Worm (Caenorhabditis elegans) whole organism, L4 larva: ENCODE measurements around the gene idpc-2.

Experiments
- D1046.2 ChIP-seq: fragments of 200-800 bp; sonication (Bioruptor generic); IDR thresholded peaks from 2 replicates; pipeline ENCODE4 v1.3.6; 2022; ENCODE audit warnings: missing genetic modification characterization, missing compliant biosample characterization
- F10B5.3 ChIP-seq: sonication (generic microtip); optimal IDR thresholded peaks from 2 replicates; lab custom pipeline; 2016; ENCODE audit warnings: mild to moderate bottlenecking, missing genetic modification characterization, missing compliant biosample characterization
- F44E2.7 ChIP-seq: fragments of 200-800 bp; sonication (Bioruptor generic); IDR thresholded peaks from 2 replicates; pipeline ENCODE4 v2.1.2; 2022; ENCODE audit warnings: missing genetic modification characterization, missing compliant biosample characterization
- T20F7.1 ChIP-seq: fragments of 200-800 bp; sonication (Bioruptor generic); optimal IDR thresholded peaks from 2 replicates; lab custom pipeline; 2018; ENCODE audit warnings: mild to moderate bottlenecking, missing genetic modification characterization, missing compliant biosample characterization
- T26A8.4 ChIP-seq: fragments of 200-800 bp; sonication (Bioruptor generic); IDR thresholded peaks from 2 replicates; pipeline ENCODE4 v1.3.6; 2022; ENCODE audit warnings: missing genetic modification characterization, missing compliant biosample characterization
- ZK337.2 ChIP-seq: fragments of 200-800 bp; sonication (Bioruptor generic); IDR thresholded peaks from 2 replicates; pipeline ENCODE4 v1.3.6; 2022; ENCODE audit warnings: missing genetic modification reagents, missing genetic modification characterization, missing compliant biosample characterization
- aha-1 ChIP-seq: fragments of 150-350 bp; peaks from one replicate; lab custom pipeline; 2014; ENCODE audit warnings: missing biosample characterization, missing genetic modification characterization
- ceh-28 ChIP-seq: fragments of 150-350 bp; optimal IDR thresholded peaks from 2 replicates; lab custom pipeline; 2014; ENCODE audit warnings: missing biosample characterization, missing genetic modification reagents, missing genetic modification characterization
- ceh-44 ChIP-seq: fragments of 200-800 bp; sonication (Bioruptor generic); IDR thresholded peaks from 2 replicates; pipeline ENCODE4 v1.3.6; 2022; ENCODE audit warnings: missing genetic modification reagents, missing genetic modification characterization, missing compliant biosample characterization
- daf-16 ChIP-seq, 3 experiments: sonication (generic microtip); optimal IDR thresholded peaks; 2 replicates each; lab custom pipeline; 2016 to 2017; ENCODE audit warnings: missing genetic modification characterization in 3 of 3, missing genetic modification reagents in 3 of 3, mild to moderate bottlenecking in 2 of 3, missing compliant biosample characterization in 2 of 3, missing biosample characterization in 1 of 3, moderate library complexity in 1 of 3
- daf-19 ChIP-seq: fragments of 200-800 bp; sonication (Bioruptor generic); conservative IDR thresholded peaks from 2 replicates; pipeline ENCODE4 v1.3.6; 2022; ENCODE audit warnings: missing genetic modification characterization, missing compliant biosample characterization
- dmd-6 ChIP-seq: fragments of 200-800 bp; sonication (Bioruptor generic); IDR thresholded peaks from 2 replicates; pipeline ENCODE4 v1.3.6; 2022; ENCODE audit warnings: missing genetic modification reagents, missing genetic modification characterization, missing compliant biosample characterization
- dve-1 ChIP-seq: sonication (generic microtip); optimal IDR thresholded peaks from 2 replicates; lab custom pipeline; 2017; ENCODE audit warnings: antibody characterized with exemption, mild to moderate bottlenecking, missing genetic modification characterization, missing compliant biosample characterization; ENCODE audit not compliant: insufficient read depth
- egl-27 ChIP-seq: sonication (generic microtip); optimal IDR thresholded peaks from 3 replicates; lab custom pipeline; 2017; ENCODE audit warnings: missing biosample characterization, missing genetic modification reagents, missing genetic modification characterization
- gei-8 ChIP-seq: fragments of 200-800 bp; sonication (Bioruptor generic); optimal IDR thresholded peaks from 2 replicates; lab custom pipeline; 2018; ENCODE audit warnings: mild to moderate bottlenecking, missing genetic modification characterization, missing compliant biosample characterization
- hlh-11 ChIP-seq: fragments of 200-800 bp; sonication (Bioruptor generic); optimal IDR thresholded peaks from 2 replicates; lab custom pipeline; 2018; ENCODE audit warnings: mild to moderate bottlenecking, missing genetic modification characterization, missing compliant biosample characterization
- hlh-30 ChIP-seq: sonication (generic microtip); optimal IDR thresholded peaks from 2 replicates; lab custom pipeline; 2017; ENCODE audit warnings: antibody characterized with exemption, mild to moderate bottlenecking, missing genetic modification characterization, missing compliant biosample characterization; ENCODE audit not compliant: insufficient read depth
- hmg-1.1 ChIP-seq: fragments of 200-800 bp; sonication (Bioruptor generic); IDR thresholded peaks from 2 replicates; pipeline ENCODE4 v1.3.6; 2022; ENCODE audit warnings: missing genetic modification reagents, missing genetic modification characterization, missing compliant biosample characterization
- lin-39 ChIP-seq: fragments of 150-350 bp; optimal IDR thresholded peaks from 2 replicates; lab custom pipeline; 2014; ENCODE audit warnings: missing biosample characterization, missing genetic modification reagents, missing genetic modification characterization
- lir-3 ChIP-seq: sonication (generic microtip); optimal IDR thresholded peaks from 2 replicates; lab custom pipeline; 2016; ENCODE audit warnings: mild to moderate bottlenecking, missing genetic modification characterization, missing compliant biosample characterization
- lsy-2 ChIP-seq, 2 experiments: fragments of 150-350 bp in 1 of 2; sonication (generic microtip) in 1 of 2; optimal IDR thresholded peaks; 2 replicates each; lab custom pipeline; 2014 to 2017; ENCODE audit warnings: missing biosample characterization in 2 of 2, missing genetic modification characterization in 2 of 2
- madf-9 ChIP-seq: fragments of 200-800 bp; sonication (Bioruptor generic); conservative IDR thresholded peaks from 2 replicates; pipeline ENCODE4 v1.3.6; 2022; ENCODE audit warnings: missing genetic modification reagents, missing genetic modification characterization, missing compliant biosample characterization
- mdl-1 ChIP-seq, 2 experiments: fragments of 150-350 bp in 1 of 2; sonication (generic microtip) in 1 of 2; optimal IDR thresholded peaks; 2 replicates each; lab custom pipeline; 2014 to 2017; ENCODE audit warnings: missing biosample characterization in 2 of 2, missing genetic modification characterization in 2 of 2
- mdt-29 ChIP-seq: fragments of 200-800 bp; sonication (Bioruptor generic); IDR thresholded peaks from 2 replicates; pipeline ENCODE4 v1.3.6; 2022; ENCODE audit warnings: missing genetic modification reagents, missing genetic modification characterization, missing compliant biosample characterization
- mep-1 ChIP-seq: fragments of 150-350 bp; sonication (generic microtip); optimal IDR thresholded peaks from 3 replicates; lab custom pipeline; 2014; ENCODE audit warnings: missing biosample characterization, missing genetic modification characterization
- mes-2 ChIP-seq: sonication (generic microtip); optimal IDR thresholded peaks from 2 replicates; lab custom pipeline; 2016; ENCODE audit warnings: missing genotype, mild to moderate bottlenecking, missing genetic modification characterization, missing compliant biosample characterization; ENCODE audit not compliant: poor library complexity, severe bottlenecking
- mxl-3 ChIP-seq: fragments of 200-800 bp; sonication (Bioruptor generic); optimal IDR thresholded peaks from 2 replicates; lab custom pipeline; 2018; ENCODE audit warnings: mild to moderate bottlenecking, missing genetic modification characterization, missing compliant biosample characterization
- nhr-102 ChIP-seq: sonication (generic microtip); optimal IDR thresholded peaks from 2 replicates; lab custom pipeline; 2016; ENCODE audit warnings: mild to moderate bottlenecking, missing genetic modification characterization, moderate library complexity, missing compliant biosample characterization
- nhr-11 ChIP-seq: fragments of 150-350 bp; optimal IDR thresholded peaks from 2 replicates; lab custom pipeline; 2014; ENCODE audit warnings: missing biosample characterization, missing genetic modification characterization
- nhr-25 ChIP-seq: sonication (generic microtip); optimal IDR thresholded peaks from 2 replicates; lab custom pipeline; 2017; ENCODE audit warnings: missing genetic modification characterization, mild to moderate bottlenecking, missing compliant biosample characterization, antibody characterized with exemption, moderate library complexity, borderline replicate concordance; ENCODE audit not compliant: insufficient read depth
- nhr-28 ChIP-seq: fragments of 150-350 bp; optimal IDR thresholded peaks from 2 replicates; lab custom pipeline; 2014; ENCODE audit warnings: missing biosample characterization, missing genetic modification characterization
- nhr-41 ChIP-seq: fragments of 200-800 bp; sonication (Bioruptor generic); IDR thresholded peaks from 2 replicates; pipeline ENCODE4 v1.3.6; 2022; ENCODE audit warnings: missing genetic modification reagents, missing genetic modification characterization, missing compliant biosample characterization
- nhr-77 ChIP-seq: fragments of 150-350 bp; optimal IDR thresholded peaks from 2 replicates; lab custom pipeline; 2014; ENCODE audit warnings: missing biosample characterization, missing genetic modification characterization
- php-3 ChIP-seq: fragments of 200-800 bp; sonication (Bioruptor generic); IDR thresholded peaks from 2 replicates; pipeline ENCODE4 v1.3.6; 2022; ENCODE audit warnings: missing genetic modification reagents, missing genetic modification characterization, missing compliant biosample characterization
- pqm-1 ChIP-seq: sonication (generic microtip); optimal IDR thresholded peaks from 2 replicates; lab custom pipeline; 2017; ENCODE audit warnings: missing biosample characterization, missing genetic modification characterization
- rbr-2 ChIP-seq: sonication (generic microtip); optimal IDR thresholded peaks from 2 replicates; lab custom pipeline; 2016; ENCODE audit warnings: missing genotype, missing genetic modification characterization, missing compliant biosample characterization
- saeg-2 ChIP-seq: fragments of 200-800 bp; sonication (Bioruptor generic); IDR thresholded peaks from 2 replicates; pipeline ENCODE4 v1.3.6; 2022; ENCODE audit warnings: missing genetic modification reagents, missing genetic modification characterization, missing compliant biosample characterization
- set-16 ChIP-seq: fragments of 200-800 bp; sonication (Bioruptor generic); IDR thresholded peaks from 2 replicates; pipeline ENCODE4 v1.3.6; 2022; ENCODE audit warnings: missing genetic modification reagents, missing genetic modification characterization, missing compliant biosample characterization
- tra-1 ChIP-seq: fragments of 200-800 bp; sonication (Bioruptor generic); IDR thresholded peaks from 2 replicates; pipeline ENCODE4 v1.3.6; 2022; ENCODE audit warnings: missing genetic modification reagents, missing genetic modification characterization, missing compliant biosample characterization
- unc-130 ChIP-seq: sonication (generic microtip); optimal IDR thresholded peaks from 2 replicates; lab custom pipeline; 2016; ENCODE audit warnings: missing genetic modification reagents, missing genetic modification characterization, missing compliant biosample characterization
- unc-62 ChIP-seq, 3 experiments: fragments of 150-350 bp in 1 of 3; sonication (generic microtip); optimal IDR thresholded peaks in 2 of 3; peaks in 1 of 3; 1 replicate in 1 of 3; 2 replicates in 2 of 3; lab custom pipeline; 2014 to 2017; ENCODE audit warnings: missing biosample characterization in 3 of 3, missing genetic modification characterization in 3 of 3, missing genetic modification reagents in 3 of 3, missing genotype in 1 of 3

The idpc-2 gene

DNA sequence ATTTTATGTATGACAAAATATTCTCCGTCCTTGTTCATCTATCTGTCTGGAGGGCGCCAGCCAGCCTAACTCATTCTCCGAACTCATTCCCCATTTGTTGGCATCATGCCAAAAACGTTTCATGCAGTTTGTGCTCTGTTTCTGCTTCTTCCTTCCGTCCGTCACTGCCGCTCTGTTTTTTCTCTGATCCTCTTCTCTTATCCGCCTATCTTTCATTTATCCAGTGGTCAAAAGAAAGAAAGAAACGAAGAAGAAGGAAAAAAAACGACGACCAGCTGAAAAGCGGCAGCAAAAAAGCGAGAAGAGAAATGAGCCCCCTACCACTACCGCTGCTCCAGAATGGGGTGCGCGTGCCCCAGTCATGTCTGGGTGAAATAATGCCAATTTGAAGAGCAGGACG, 41.9 kb upstream of the idpc-2 start (continued):
- peak; percentile 10 for TF ChIP-seq mes-2 (tag; lab: Kevin White, UChicago)

DNA sequence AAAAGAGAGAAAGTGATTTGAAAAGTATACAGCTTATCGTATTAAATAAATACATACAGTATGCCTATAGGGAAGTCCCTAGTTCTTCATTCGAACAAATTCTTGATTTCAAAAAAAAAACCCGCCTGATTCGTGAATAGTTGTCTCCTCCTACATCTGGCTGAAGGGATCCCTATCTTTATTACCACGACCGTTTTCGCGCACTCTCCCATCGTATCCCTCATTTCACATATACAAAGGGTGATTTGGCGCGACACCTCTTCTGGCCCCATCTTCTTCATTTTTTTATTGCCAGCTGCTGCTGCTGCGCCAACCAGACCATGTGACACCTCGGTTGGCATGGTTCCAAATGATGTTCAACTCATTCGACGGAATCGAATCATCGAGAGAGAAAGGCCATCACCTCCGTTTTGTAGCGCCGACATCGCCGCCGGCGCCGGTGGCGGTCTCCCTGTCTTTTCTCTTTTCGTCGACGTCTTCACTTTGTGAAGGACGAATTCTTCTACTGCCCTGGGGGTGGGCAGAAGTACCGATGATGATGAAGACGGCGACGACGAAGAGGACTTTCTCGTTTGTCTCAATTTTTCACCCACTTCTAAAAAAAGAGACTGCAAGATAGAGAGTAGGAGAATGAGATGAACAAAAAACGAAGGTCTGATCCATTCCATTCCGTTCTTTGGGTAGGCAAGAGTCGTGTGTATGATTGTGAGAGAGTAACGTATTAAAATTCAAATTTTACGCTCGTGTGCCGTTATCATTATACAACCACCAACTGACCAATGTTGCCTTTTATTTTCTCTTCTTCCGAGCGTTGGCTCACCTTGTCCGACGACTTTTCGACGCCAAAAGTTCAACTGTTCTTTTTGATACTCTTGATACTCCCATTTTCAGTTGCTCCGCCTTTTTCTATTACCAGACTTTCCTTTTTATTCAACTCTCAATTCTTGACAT, 41.2 kb upstream of the idpc-2 start:
- TF ChIP-seq pqm-1 (tag; lab: Kevin White, UChicago), result peak; percentile 81
- no peak for TF ChIP-seq D1046.2 (GFP tag; lab: Robert Waterston, UW)
- TF ChIP-seq set-16, result peak; percentile 74
- TF ChIP-seq lsy-2 (tag; optimal IDR thresholded peaks at IDR 0.05; lab: Kevin White, UChicago), result peak in 1 of 2 experiments; percentile 17
- TF ChIP-seq T20F7.1 (GFP tag; lab: Kevin White, UChicago), result no peak
- peak; percentile 69 for TF ChIP-seq hlh-11
- peak; percentile 21 for TF ChIP-seq nhr-11 (tag; lab: Kevin White, UChicago)
- no peak for TF ChIP-seq lin-39
- TF ChIP-seq unc-130 (GFP tag; lab: Kevin White, UChicago), result no peak
- no peak for TF ChIP-seq ZK337.2
- peak; percentile 61 for TF ChIP-seq tra-1 (GFP tag; lab: Robert Waterston, UW)
- TF ChIP-seq rbr-2, result peak; percentile 24
- no peak for TF ChIP-seq mdt-29 (GFP tag; lab: Robert Waterston, UW)
- 0 out of 2 replicates have a peak, but pooled peaks have one; percentile 25 for TF ChIP-seq saeg-2 (GFP tag; lab: Robert Waterston, UW)
- TF ChIP-seq nhr-25, result peak; percentile 61
- peak; percentile 49 for TF ChIP-seq hlh-30 (tag; lab: Kevin White, UChicago)
- peak; percentile 46 for TF ChIP-seq dmd-6 (GFP tag; lab: Robert Waterston, UW)
- peak; percentile 51 for TF ChIP-seq aha-1 (tag; lab: Kevin White, UChicago)
- TF ChIP-seq mdl-1 (tag; optimal IDR thresholded peaks at IDR 0.05; lab: Kevin White, UChicago), result peak in 1 of 2 experiments; percentile 14
- TF ChIP-seq mep-1 (tag; lab: Kevin White, UChicago), result peak; percentile 53
- TF ChIP-seq mes-2 (tag; lab: Kevin White, UChicago), result no peak
- TF ChIP-seq madf-9 (GFP tag; lab: Robert Waterston, UW), result no peak
- TF ChIP-seq mxl-3 (GFP tag; lab: Kevin White, UChicago), result peak; percentile 60
- peak in 1 of 2 experiments; percentile 70 for TF ChIP-seq unc-62 (GFP tag; optimal IDR thresholded peaks at IDR 0.05 in 1 of 2; lab: Kevin White, UChicago)
- no peak for TF ChIP-seq unc-62 (tag; optimal IDR thresholded peaks at IDR 0.05; lab: Kevin White, UChicago)

DNA sequence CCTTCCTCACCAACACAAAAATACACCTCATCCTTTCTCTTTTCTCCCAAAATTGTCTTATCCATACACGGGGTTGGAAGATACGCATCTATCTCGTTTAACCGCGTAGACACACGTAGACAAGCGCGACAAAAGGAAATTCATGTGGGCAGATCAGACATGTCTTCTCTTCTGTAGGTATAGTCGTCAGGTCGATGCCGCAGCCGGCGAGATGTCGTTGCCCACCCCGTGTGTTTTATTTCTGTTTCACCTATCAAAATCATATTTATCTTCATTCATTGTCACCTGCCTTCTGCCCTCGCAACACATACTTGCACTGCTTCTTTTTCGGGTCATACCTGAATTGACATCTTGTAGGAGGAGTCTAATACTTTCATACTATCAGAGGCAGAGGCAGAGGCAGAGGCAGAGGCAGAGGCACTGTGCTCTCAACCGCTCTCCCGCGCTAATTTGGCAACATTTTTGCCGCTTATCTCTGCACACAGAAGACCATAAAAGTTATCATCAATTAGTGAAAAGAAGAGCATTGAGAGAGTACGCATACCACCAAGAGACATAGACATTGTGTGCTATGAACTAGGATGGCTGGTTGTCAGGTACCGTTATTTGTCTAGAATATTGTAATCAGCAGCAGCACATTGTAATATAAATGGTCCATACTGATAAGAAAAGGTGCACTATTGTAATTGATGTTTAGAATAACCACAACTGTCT, 40.3 kb upstream of the idpc-2 start:
- TF ChIP-seq T26A8.4 (0 out of 2 replicates have a peak, but pooled peaks have one; percentile 27), lir-3 (no peak), tra-1 (GFP tag; lab: Robert Waterston, UW) (peak; percentile 76), mxl-3 (GFP tag; lab: Kevin White, UChicago) (peak; percentile 13), php-3 (GFP tag; lab: Robert Waterston, UW) (peak; percentile 95), dve-1 (tag; lab: Kevin White, UChicago) (peak; percentile 82), nhr-41 (GFP tag; lab: Robert Waterston, UW) (peak; percentile 69), ceh-28 (no peak), F10B5.3 (tag; lab: Kevin White, UChicago) (no peak), gei-8 (no peak), unc-62 (GFP tag; optimal IDR thresholded peaks at IDR 0.05 in 1 of 2; lab: Kevin White, UChicago) (peak; percentile 32 to 35), unc-62 (tag; optimal IDR thresholded peaks at IDR 0.05; lab: Kevin White, UChicago) (no peak), hmg-1.1 (peak; percentile 32; the same call in 1 of the 2 replicates), nhr-28 (tag; lab: Kevin White, UChicago) (peak; percentile 32), daf-19 (GFP tag; lab: Robert Waterston, UW) (no peak), hlh-11 (peak; percentile 86), egl-27 (tag; lab: Kevin White, UChicago) (no peak), F44E2.7 (GFP tag; lab: Robert Waterston, UW) (no peak), nhr-77 (tag; lab: Kevin White, UChicago) (peak; percentile 37), daf-16 (GFP tag; optimal IDR thresholded peaks at IDR 0.05; lab: Kevin White, UChicago) (peak in 1 of 2 experiments; percentile 24), daf-16 (tag; optimal IDR thresholded peaks at IDR 0.05; lab: Kevin White, UChicago) (peak; percentile 92), ceh-44 (GFP tag; lab: Robert Waterston, UW) (no peak), dmd-6 (GFP tag; lab: Robert Waterston, UW) (peak; percentile 89), nhr-102 (tag; lab: Kevin White, UChicago) (peak; percentile 54)
